Worm (Caenorhabditis elegans) whole organism, L1 larva: ENCODE results near the gene egl-5.

Experiments
- C04F5.9 ChIP-seq: sonication (generic microtip); optimal IDR thresholded peaks from 2 replicates; lab custom pipeline; 2016; ENCODE audit warnings: missing genetic modification characterization, missing compliant biosample characterization
- C16A3.4 ChIP-seq: fragments of 150-350 bp; optimal IDR thresholded peaks from 2 replicates; lab custom pipeline; 2014; ENCODE audit warnings: missing biosample characterization, missing genetic modification characterization
- C34B4.2 ChIP-seq: sonication (generic microtip); optimal IDR thresholded peaks from 2 replicates; lab custom pipeline; 2017; ENCODE audit warnings: mild to moderate bottlenecking, missing genetic modification characterization, missing compliant biosample characterization
- F16B12.6 ChIP-seq: fragments of 150-350 bp; optimal IDR thresholded peaks from 2 replicates; lab custom pipeline; 2014; ENCODE audit warnings: missing biosample characterization, missing genetic modification characterization
- aha-1 ChIP-seq: fragments of 150-350 bp; optimal IDR thresholded peaks from 2 replicates; lab custom pipeline; 2014; ENCODE audit warnings: missing biosample characterization, missing genetic modification characterization
- aly-2 ChIP-seq: fragments of 150-350 bp; optimal IDR thresholded peaks from 2 replicates; lab custom pipeline; 2014; ENCODE audit warnings: missing biosample characterization, missing genetic modification characterization
- ceh-8 ChIP-seq: fragments of 200-800 bp; sonication (Bioruptor generic); optimal IDR thresholded peaks from 2 replicates; lab custom pipeline; 2018; ENCODE audit warnings: mild to moderate bottlenecking, missing genetic modification characterization, moderate library complexity, missing compliant biosample characterization
- ceh-88 ChIP-seq: fragments of 200-800 bp; sonication (Bioruptor generic); IDR thresholded peaks from 2 replicates; pipeline ENCODE4 v1.3.6; 2022; ENCODE audit warnings: missing genetic modification characterization, missing compliant biosample characterization
- dsc-1 ChIP-seq: sonication (generic microtip); optimal IDR thresholded peaks from 2 replicates; lab custom pipeline; 2016; ENCODE audit warnings: mild to moderate bottlenecking, missing genetic modification characterization, missing compliant biosample characterization
- efl-1 ChIP-seq, 4 experiments: fragments of 150-350 bp; optimal IDR thresholded peaks in 3 of 4; peaks in 1 of 4; 1 replicate in 1 of 4; 2 replicates in 3 of 4; lab custom pipeline; 2014; ENCODE audit warnings: missing biosample characterization in 2 of 4, missing genetic modification characterization in 2 of 4, missing genetic modification reagents in 2 of 4
- egl-13 ChIP-seq: sonication (generic microtip); optimal IDR thresholded peaks from 2 replicates; lab custom pipeline; 2016; ENCODE audit warnings: missing genotype, missing genetic modification reagents, missing genetic modification characterization, missing compliant biosample characterization
- elt-3 ChIP-seq, 6 experiments: fragments of 150-350 bp in 1 of 6; sonication (generic microtip); optimal IDR thresholded peaks; 2 replicates each; lab custom pipeline; 2017 to 2018; ENCODE audit warnings: missing biosample characterization in 6 of 6, missing genetic modification characterization in 6 of 6, inconsistent platforms in 1 of 6
- ets-5 ChIP-seq: fragments of 200-800 bp; sonication (Bioruptor generic); IDR thresholded peaks from 2 replicates; pipeline ENCODE4 v1.3.6; 2022; ENCODE audit warnings: missing genetic modification characterization, missing compliant biosample characterization
- fkh-10 ChIP-seq: sonication (generic microtip); optimal IDR thresholded peaks from 2 replicates; lab custom pipeline; 2017; ENCODE audit warnings: missing biosample characterization, missing genetic modification reagents, missing genetic modification characterization
- fos-1 ChIP-seq: fragments of 150-350 bp; optimal IDR thresholded peaks from 2 replicates; lab custom pipeline; 2014; ENCODE audit warnings: missing biosample characterization, missing genetic modification characterization
- hlh-17 ChIP-seq: fragments of 200-800 bp; sonication (Bioruptor generic); optimal IDR thresholded peaks from 2 replicates; lab custom pipeline; 2018; ENCODE audit warnings: missing genetic modification characterization, mild to moderate bottlenecking, missing compliant biosample characterization, moderate library complexity, borderline replicate concordance
- hlh-4 ChIP-seq: sonication (generic microtip); optimal IDR thresholded peaks from 2 replicates; lab custom pipeline; 2016; ENCODE audit warnings: mild to moderate bottlenecking, missing genetic modification characterization, missing compliant biosample characterization
- irx-1 ChIP-seq: sonication (generic microtip); optimal IDR thresholded peaks from 2 replicates; lab custom pipeline; 2016; ENCODE audit warnings: missing genetic modification characterization, missing compliant biosample characterization
- isw-1 ChIP-seq: fragments of 200-800 bp; sonication (Bioruptor generic); IDR thresholded peaks from 2 replicates; pipeline ENCODE4 v1.3.6; 2022; ENCODE audit warnings: missing genetic modification characterization, missing compliant biosample characterization
- jun-1 ChIP-seq: fragments of 150-350 bp; optimal IDR thresholded peaks from 2 replicates; lab custom pipeline; 2014; ENCODE audit warnings: missing biosample characterization, missing genetic modification reagents, missing genetic modification characterization
- lin-14 ChIP-seq: fragments of 200-800 bp; sonication (Bioruptor generic); optimal IDR thresholded peaks from 2 replicates; lab custom pipeline; 2018; ENCODE audit warnings: mild to moderate bottlenecking, missing genetic modification characterization, moderate library complexity, missing compliant biosample characterization
- lin-15B ChIP-seq: fragments of 150-350 bp; sonication (generic microtip); optimal IDR thresholded peaks from 3 replicates; lab custom pipeline; 2014; ENCODE audit warnings: missing biosample characterization, missing genetic modification characterization
- lin-35 ChIP-seq, 2 experiments: fragments of 150-350 bp; optimal IDR thresholded peaks; 2 replicates each; lab custom pipeline; 2014; ENCODE audit warnings: missing biosample characterization in 2 of 2, missing genetic modification characterization in 2 of 2, missing genetic modification reagents in 2 of 2
- lir-3 ChIP-seq: sonication (generic microtip); optimal IDR thresholded peaks from 2 replicates; lab custom pipeline; 2016; ENCODE audit warnings: mild to moderate bottlenecking, missing genetic modification characterization, moderate library complexity, missing compliant biosample characterization; ENCODE audit not compliant: poor library complexity
- lsy-2 ChIP-seq, 2 experiments: fragments of 150-350 bp; optimal IDR thresholded peaks; 2 replicates each; lab custom pipeline; 2014; ENCODE audit warnings: missing biosample characterization in 2 of 2, missing genetic modification characterization in 2 of 2
- mab-9 ChIP-seq: fragments of 200-800 bp; sonication (Bioruptor generic); IDR thresholded peaks from 2 replicates; pipeline ENCODE4 v1.3.6; 2022; ENCODE audit warnings: missing genetic modification reagents, missing genetic modification characterization, missing compliant biosample characterization
- mef-2 ChIP-seq: fragments of 150-350 bp; optimal IDR thresholded peaks from 2 replicates; lab custom pipeline; 2014; ENCODE audit warnings: missing biosample characterization, missing genetic modification characterization
- mep-1 ChIP-seq: fragments of 150-350 bp; optimal IDR thresholded peaks from 2 replicates; lab custom pipeline; 2014; ENCODE audit warnings: missing biosample characterization, missing genetic modification characterization
- nhr-11 ChIP-seq: fragments of 150-350 bp; optimal IDR thresholded peaks from 2 replicates; lab custom pipeline; 2014; ENCODE audit warnings: missing biosample characterization, missing genetic modification characterization
- nhr-20 ChIP-seq: sonication (generic microtip); optimal IDR thresholded peaks from 2 replicates; lab custom pipeline; 2016; ENCODE audit warnings: mild to moderate bottlenecking, missing genetic modification characterization, missing compliant biosample characterization
- nhr-237 ChIP-seq: fragments of 150-350 bp; optimal IDR thresholded peaks from 2 replicates; lab custom pipeline; 2014; ENCODE audit warnings: missing biosample characterization, missing genetic modification characterization
- nhr-71 ChIP-seq: sonication (generic microtip); optimal IDR thresholded peaks from 2 replicates; lab custom pipeline; 2016; ENCODE audit warnings: mild to moderate bottlenecking, missing genetic modification characterization, moderate library complexity, missing compliant biosample characterization
- nhr-76 ChIP-seq: sonication (generic microtip); optimal IDR thresholded peaks from 2 replicates; lab custom pipeline; 2017; ENCODE audit warnings: missing biosample characterization, missing genetic modification characterization
- nhr-90 ChIP-seq: sonication (generic microtip); optimal IDR thresholded peaks from 2 replicates; lab custom pipeline; 2016; ENCODE audit warnings: mild to moderate bottlenecking, missing genetic modification characterization, missing compliant biosample characterization; ENCODE audit not compliant: poor library complexity
- pag-3 ChIP-seq: sonication (generic microtip); optimal IDR thresholded peaks from 2 replicates; lab custom pipeline; 2017; ENCODE audit warnings: missing genetic modification characterization, mild to moderate bottlenecking, missing compliant biosample characterization, antibody characterized with exemption, borderline replicate concordance; ENCODE audit not compliant: insufficient read depth
- pax-3 ChIP-seq: fragments of 200-800 bp; sonication (Bioruptor generic); optimal IDR thresholded peaks from 2 replicates; lab custom pipeline; 2018; ENCODE audit warnings: mild to moderate bottlenecking, missing genetic modification characterization, moderate library complexity, missing compliant biosample characterization
- pqm-1 ChIP-seq: sonication (generic microtip); optimal IDR thresholded peaks from 3 replicates; lab custom pipeline; 2017; ENCODE audit warnings: missing biosample characterization, missing genetic modification characterization
- rnt-1 ChIP-seq: sonication (generic microtip); optimal IDR thresholded peaks from 2 replicates; lab custom pipeline; 2016; ENCODE audit warnings: mild to moderate bottlenecking, missing genetic modification characterization, moderate library complexity, missing compliant biosample characterization
- skn-1 ChIP-seq: fragments of 150-350 bp; optimal IDR thresholded peaks from 2 replicates; lab custom pipeline; 2014; ENCODE audit warnings: missing biosample characterization, missing genetic modification characterization
- snu-23 ChIP-seq: sonication (generic microtip); optimal IDR thresholded peaks from 2 replicates; lab custom pipeline; 2016; ENCODE audit warnings: missing genetic modification characterization, missing compliant biosample characterization
- sox-4 ChIP-seq: sonication (generic microtip); optimal IDR thresholded peaks from 2 replicates; lab custom pipeline; 2016; ENCODE audit warnings: missing genetic modification characterization, missing compliant biosample characterization
- unc-62 ChIP-seq: fragments of 150-350 bp; optimal IDR thresholded peaks from 2 replicates; lab custom pipeline; 2014; ENCODE audit warnings: missing biosample characterization, missing genetic modification reagents, missing genetic modification characterization
- unc-86 ChIP-seq: sonication (generic microtip); optimal IDR thresholded peaks from 2 replicates; lab custom pipeline; 2016; ENCODE audit warnings: missing genetic modification characterization, missing compliant biosample characterization
- vab-15 ChIP-seq: sonication (generic microtip); optimal IDR thresholded peaks from 2 replicates; lab custom pipeline; 2017; ENCODE audit warnings: missing genotype, mild to moderate bottlenecking, missing genetic modification characterization, missing compliant biosample characterization
- xbp-1 ChIP-seq: sonication (generic microtip); optimal IDR thresholded peaks from 2 replicates; lab custom pipeline; 2016; ENCODE audit warnings: missing genetic modification characterization, missing compliant biosample characterization
- zip-4 ChIP-seq: fragments of 200-800 bp; sonication (Bioruptor generic); optimal IDR thresholded peaks from 2 replicates; lab custom pipeline; 2018; ENCODE audit warnings: mild to moderate bottlenecking, missing genetic modification characterization, moderate library complexity, missing compliant biosample characterization

Gene egl-5

DNA sequence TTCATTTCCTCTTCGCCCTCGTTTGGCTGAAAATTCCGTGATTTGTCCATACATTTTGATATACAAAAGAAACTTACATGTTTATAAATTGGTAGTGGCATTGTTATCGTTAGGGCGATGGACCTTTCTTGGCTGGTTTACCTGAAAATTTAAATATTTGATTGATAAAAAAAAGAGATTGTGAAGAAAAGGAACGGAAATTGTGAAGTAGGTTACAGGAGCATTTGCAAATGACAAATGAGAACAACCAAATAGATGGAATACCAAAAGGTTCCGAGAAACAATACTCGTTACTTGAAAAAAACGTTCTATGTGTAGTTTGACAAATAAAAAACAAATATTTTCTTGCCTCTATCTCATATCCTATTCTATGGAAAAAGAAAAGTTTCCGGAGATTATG is 29.4 kb downstream of the egl-5 start, which contains the start of gene ZK652.8:
TSS of gene ZK652.8 (minus strand) at position 101 of the 400 bp plus-strand sequence.
- TF ChIP-seq snu-23 (no peak), lin-14 (GFP tag; lab: Kevin White, UChicago) (no peak), dsc-1 (no peak), nhr-90 (tag; lab: Kevin White, UChicago) (no peak), ceh-88 (GFP tag; lab: Robert Waterston, UW) (no peak), fkh-10 (GFP tag; lab: Kevin White, UChicago) (no peak)
- TF ChIP-seq, all 84 proteins: peak for 0

DNA sequence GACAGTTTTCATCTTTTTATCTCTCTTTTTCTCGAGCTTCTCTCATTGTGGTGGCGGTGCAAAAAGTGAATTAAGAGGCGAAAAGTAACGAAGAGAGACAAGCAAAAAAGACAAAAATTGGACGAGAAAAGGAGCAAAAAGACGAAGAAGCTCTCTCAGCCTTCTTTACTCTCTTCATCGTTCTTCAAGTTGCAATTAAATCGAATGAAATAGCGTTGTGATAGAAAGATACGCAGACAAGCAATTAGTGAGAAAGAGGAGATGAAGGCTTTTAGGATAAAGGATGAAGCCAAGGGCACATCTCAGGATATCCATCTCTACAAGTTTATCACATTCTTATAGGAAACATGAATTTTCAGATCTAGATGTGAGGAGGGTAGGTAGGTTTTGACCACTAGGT is 34.0 kb downstream of the egl-5 start:
- TF ChIP-seq lsy-2 (tag; optimal IDR thresholded peaks at IDR 0.05; lab: Kevin White, UChicago) (peak; percentile 2 to 38), lin-14 (GFP tag; lab: Kevin White, UChicago) (peak; percentile 74), lir-3 (tag; lab: Kevin White, UChicago) (no peak), nhr-237 (no peak), efl-1 (optimal IDR thresholded peaks at IDR 0.05; lab: Kevin White, UChicago) (peak in 1 of 2 experiments; percentile 24), efl-1 (GFP tag; optimal IDR thresholded peaks at IDR 0.05 in 1 of 2; lab: Kevin White, UChicago) (peak in 1 of 2 experiments; percentile 75), nhr-71 (tag; lab: Kevin White, UChicago) (peak; percentile 23), rnt-1 (tag; lab: Kevin White, UChicago) (peak; percentile 41), jun-1 (tag; lab: Kevin White, UChicago) (no peak)

ce11 chrIII:7854494-7855184 is 40.5 kb downstream of the egl-5 start, which contains the start of gene rpl-35:
TSS of gene rpl-35 (plus strand) at chrIII:7855134.
- TF ChIP-seq hlh-17 (GFP tag; lab: Kevin White, UChicago) (peak; percentile 79), irx-1 (peak; percentile 99), C34B4.2 (peak; percentile 98), egl-13 (tag; lab: Kevin White, UChicago) (peak; percentile 99), ceh-8 (GFP tag; lab: Kevin White, UChicago) (peak; percentile 100), pqm-1 (peak; percentile 71), isw-1 (GFP tag; lab: Robert Waterston, UW) (peak; percentile 100), zip-4 (peak; percentile 98), nhr-11 (tag; lab: Kevin White, UChicago) (peak; percentile 98), mef-2 (peak; percentile 96), elt-3 (tag; optimal IDR thresholded peaks at IDR 0.05; lab: Kevin White, UChicago) (peak; percentile 98 to 100 (median 98)), fkh-10 (GFP tag; lab: Kevin White, UChicago) (peak; percentile 99), pag-3 (tag; lab: Kevin White, UChicago) (peak; percentile 53), lin-15B (peak; percentile 99), nhr-20 (tag; lab: Kevin White, UChicago) (peak; percentile 100), C16A3.4 (tag; lab: Kevin White, UChicago) (peak; percentile 100), mab-9 (GFP tag; lab: Robert Waterston, UW) (peak; percentile 100), unc-62 (GFP tag; lab: Kevin White, UChicago) (peak; percentile 95), snu-23 (peak; percentile 100), vab-15 (tag; lab: Kevin White, UChicago) (peak; percentile 98), fos-1 (tag; lab: Kevin White, UChicago) (peak; percentile 98), lin-35 (GFP tag; optimal IDR thresholded peaks at IDR 0.05; lab: Kevin White, UChicago) (peak; percentile 100), F16B12.6 (tag; lab: Kevin White, UChicago) (peak; percentile 89), sox-4 (tag; lab: Kevin White, UChicago) (peak; percentile 98), skn-1 (tag; lab: Kevin White, UChicago) (peak; percentile 99), nhr-76 (tag; lab: Kevin White, UChicago) (peak; percentile 85), mep-1 (tag; lab: Kevin White, UChicago) (peak; percentile 99), C04F5.9 (tag; lab: Kevin White, UChicago) (peak; percentile 98), xbp-1 (tag; lab: Kevin White, UChicago) (peak; percentile 99), hlh-4 (peak; percentile 77), aly-2 (tag; lab: Kevin White, UChicago) (peak; percentile 99), pax-3 (tag; lab: Kevin White, UChicago) (peak; percentile 99), aha-1 (tag; lab: Kevin White, UChicago) (peak; percentile 98), ets-5 (GFP tag; lab: Robert Waterston, UW) (peak; percentile 88; the same call in 1 of the 2 replicates), unc-86 (tag; lab: Kevin White, UChicago) (peak; percentile 100), nhr-71 (tag; lab: Kevin White, UChicago) (peak; percentile 100)
